Worm (Caenorhabditis elegans): ENCODE data around the gene sri-26.

DNA sequence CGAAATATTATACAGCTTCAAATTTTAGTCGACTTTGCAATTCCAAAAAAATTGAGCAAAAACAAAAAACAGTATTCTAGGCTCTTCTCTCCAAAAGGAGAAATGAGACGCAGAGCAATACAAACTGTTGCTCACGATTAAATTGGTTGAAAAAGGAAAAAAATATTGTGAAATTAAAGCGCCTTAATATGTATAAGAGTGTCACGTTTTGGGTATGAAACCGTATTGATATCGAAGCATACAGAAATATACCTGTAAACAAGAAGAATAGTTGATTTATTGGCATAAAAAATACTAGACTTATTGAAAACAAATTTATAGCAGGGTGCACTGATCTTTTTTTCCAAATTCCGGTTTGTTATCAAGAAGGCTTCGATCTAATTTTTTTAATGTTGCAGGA, 50.5 kb downstream of the sri-26 start, which contains the start of gene M01B2.13:
- no peak for TF ChIP-seq tbx-2 (tag; optimal IDR thresholded peaks at IDR 0.05)
- TF ChIP-seq pqm-1 (tag; optimal IDR thresholded peaks at IDR 0.05): no peak
- TF ChIP-seq hlh-6 (tag; optimal IDR thresholded peaks at IDR 0.05): no peak
- no peak for TF ChIP-seq ztf-16 (tag; optimal IDR thresholded peaks at IDR 0.05)
- TF ChIP-seq ceh-31 (tag; optimal IDR thresholded peaks at IDR 0.05): no peak
- no peak for TF ChIP-seq ama-1 (optimal IDR thresholded peaks at IDR 0.05)
- TF ChIP-seq lim-6 (tag; optimal IDR thresholded peaks at IDR 0.05): no peak
- no peak for TF ChIP-seq nhr-11 (tag; optimal IDR thresholded peaks at IDR 0.05)
- no peak for TF ChIP-seq tbx-7 (tag; optimal IDR thresholded peaks at IDR 0.05)
- no peak for TF ChIP-seq hlh-30 (tag; optimal IDR thresholded peaks at IDR 0.05; ENCODE audit: insufficient read depth)
